Fruit fly (Drosophila melanogaster): ENCODE results near the gene CG15747.

CG15747 gene

dm6 chrX:13370826-13371703 is 32.9 kb downstream of the CG15747 start (continued):
- TF ChIP-seq pum (GFP tag; optimal IDR thresholded peaks at IDR 0.05) (no peak), slbo (GFP tag; IDR thresholded peaks at IDR 0.05) (peak; percentile 37; the same call in 1 of the 2 replicates), CG34224 (GFP tag; IDR thresholded peaks at IDR 0.05; ENCODE audit: partially characterized antibody) (peak; percentile 51; the same call in 2 of the 3 replicates), CG34376 (GFP tag; optimal IDR thresholded peaks at IDR 0.05) (peak; percentile 2), da (GFP tag; optimal IDR thresholded peaks at IDR 0.05) (no peak), hth (optimal IDR thresholded peaks at IDR 0.05) (no peak), CG12744 (GFP tag; optimal IDR thresholded peaks at IDR 0.05) (no peak), zfh1 (GFP tag; IDR thresholded peaks at IDR 0.05) (no peak), al (GFP tag; IDR thresholded peaks at IDR 0.05) (no peak), Mad (GFP tag; optimal IDR thresholded peaks at IDR 0.05) (no peak), Ravus (GFP tag; IDR thresholded peaks at IDR 0.05) (no peak), TFAM (GFP tag; optimal IDR thresholded peaks at IDR 0.05) (no peak), pita (GFP tag; optimal IDR thresholded peaks at IDR 0.05) (no peak), sens-2 (GFP tag; IDR thresholded peaks at IDR 0.05) (no peak), Antp (GFP tag; optimal IDR thresholded peaks at IDR 0.05) (peak; percentile 8), yki (optimal IDR thresholded peaks at IDR 0.05) (no peak), peb (GFP tag; IDR thresholded peaks at IDR 0.05) (no peak), CG12942 (GFP tag; optimal IDR thresholded peaks at IDR 0.05) (no peak), CG9932 (GFP tag; IDR thresholded peaks at IDR 0.05) (peak; percentile 54), Atf-2 (GFP tag; optimal IDR thresholded peaks at IDR 0.05) (no peak), Taf1 (GFP tag; IDR thresholded peaks at IDR 0.05) (no peak)

dm6 chrX:13371704-13372049 is 33.6 kb downstream of the CG15747 start:
- TF ChIP-seq CG14710 (tag; optimal IDR thresholded peaks at IDR 0.05) (no peak), sug (tag; optimal IDR thresholded peaks at IDR 0.05) (peak; percentile 65), ATbp (GFP tag; optimal IDR thresholded peaks at IDR 0.05) (no peak), emc (GFP tag; optimal IDR thresholded peaks at IDR 0.05) (no peak), lbe (GFP tag; optimal IDR thresholded peaks at IDR 0.05) (no peak), lola (GFP tag; optimal IDR thresholded peaks at IDR 0.05) (no peak), CG16813 (GFP tag; IDR thresholded peaks at IDR 0.05; ENCODE audit: partially characterized antibody) (no peak), CG6175 (GFP tag; IDR thresholded peaks at IDR 0.05) (no peak), mirr (GFP tag; optimal IDR thresholded peaks at IDR 0.05) (no peak), CG9797 (GFP tag; optimal IDR thresholded peaks at IDR 0.05) (no peak), grn (GFP tag; optimal IDR thresholded peaks at IDR 0.05) (peak; percentile 2), CG18599 (GFP tag; optimal IDR thresholded peaks at IDR 0.05) (no peak), Pdp1 (GFP tag; optimal IDR thresholded peaks at IDR 0.05) (peak in 1 of 2 experiments; percentile 46), insv (GFP tag; optimal IDR thresholded peaks at IDR 0.05) (peak in 1 of 2 experiments; percentile 20), CG2120 (GFP tag; optimal IDR thresholded peaks at IDR 0.05) (no peak), CG3847 (GFP tag; IDR thresholded peaks at IDR 0.05) (no peak), D (optimal IDR thresholded peaks at IDR 0.05) (no peak), D (GFP tag; optimal IDR thresholded peaks at IDR 0.05) (no peak), exex (tag; optimal IDR thresholded peaks at IDR 0.05) (peak; percentile 18), CG7786 (GFP tag; optimal IDR thresholded peaks at IDR 0.05) (no peak), Fer1 (GFP tag; optimal IDR thresholded peaks at IDR 0.05) (no peak), CoRest (tag; optimal IDR thresholded peaks at IDR 0.05) (no peak), CG14860 (GFP tag; IDR thresholded peaks at IDR 0.05; ENCODE audit: partially characterized antibody) (no peak), CG34376 (GFP tag; optimal IDR thresholded peaks at IDR 0.05) (no peak), Aef1 (GFP tag; IDR thresholded peaks at IDR 0.05) (no peak), Lpt (GFP tag; optimal IDR thresholded peaks at IDR 0.05) (no peak), peb (GFP tag; IDR thresholded peaks at IDR 0.05) (no peak), cwo (GFP tag; optimal IDR thresholded peaks at IDR 0.05) (no peak), eve (GFP tag; optimal IDR thresholded peaks at IDR 0.05) (peak in 1 of 2 experiments; percentile 9), bab2 (GFP tag; optimal IDR thresholded peaks at IDR 0.05) (no peak), Six4 (GFP tag; optimal IDR thresholded peaks at IDR 0.05) (no peak), toy (GFP tag; IDR thresholded peaks at IDR 0.05) (no peak)
